Fruit fly (Drosophila melanogaster) whole organism, embryonic: ENCODE measurements around the gene Orp8.

Experiments
- ATbp ChIP-seq: fragments of 200-800 bp; sonication (Bioruptor generic); optimal IDR thresholded peaks from 2 replicates; lab custom pipeline; 2017; ENCODE audit warnings: missing biosample characterization, mild to moderate bottlenecking, missing genetic modification characterization, missing genetic modification reagents
- Atf-2 ChIP-seq: fragments of 200-800 bp; sonication (Bioruptor generic); optimal IDR thresholded peaks from 2 replicates; lab custom pipeline; 2016; ENCODE audit warnings: missing biosample characterization, missing genetic modification characterization
- Atf3 ChIP-seq: fragments of 200-800 bp; sonication (Bioruptor generic); optimal IDR thresholded peaks from 3 replicates; lab custom pipeline; 2016; ENCODE audit warnings: missing biosample characterization, missing genetic modification characterization
- Bgb ChIP-seq: fragments of 200-800 bp; sonication (Bioruptor generic); IDR thresholded peaks from 2 replicates; pipeline ENCODE4 v1.3.6; 2022; ENCODE audit warnings: missing biosample characterization, missing genetic modification characterization; ENCODE audit not compliant: partially characterized antibody
- CG10959 ChIP-seq: fragments of 200-800 bp; sonication (Bioruptor generic); IDR thresholded peaks from 2 replicates; pipeline ENCODE4 v1.3.6; 2022; ENCODE audit warnings: missing biosample characterization, missing genetic modification characterization
- CG11085 ChIP-seq: fragments of 200-800 bp; sonication (Bioruptor generic); IDR thresholded peaks from 2 replicates; pipeline ENCODE4 v1.3.6; 2022; ENCODE audit warnings: missing biosample characterization, missing genetic modification characterization
- CG12744 ChIP-seq: fragments of 200-800 bp; sonication (Bioruptor generic); optimal IDR thresholded peaks from 2 replicates; lab custom pipeline; 2016; ENCODE audit warnings: missing biosample characterization, missing genetic modification characterization
- CG12769 ChIP-seq: fragments of 200-800 bp; sonication (Bioruptor generic); optimal IDR thresholded peaks from 2 replicates; lab custom pipeline; 2019; ENCODE audit warnings: missing biosample characterization, mild to moderate bottlenecking, missing genetic modification characterization, moderate library complexity
- CG14441 ChIP-seq: fragments of 200-800 bp; sonication (Bioruptor generic); IDR thresholded peaks from 2 replicates; pipeline ENCODE4 v1.3.6; 2022; ENCODE audit warnings: missing biosample characterization, missing genetic modification characterization
- CG1647 ChIP-seq: fragments of 200-800 bp; sonication (Bioruptor generic); optimal IDR thresholded peaks from 3 replicates; lab custom pipeline; 2016; ENCODE audit warnings: missing biosample characterization, missing genetic modification characterization
- CG17385 ChIP-seq: fragments of 200-800 bp; sonication (Bioruptor generic); optimal IDR thresholded peaks from 3 replicates; lab custom pipeline; 2018; ENCODE audit warnings: missing biosample characterization, mild to moderate bottlenecking, missing genetic modification characterization
- CG31441 ChIP-seq: fragments of 200-800 bp; sonication (Bioruptor generic); IDR thresholded peaks from 2 replicates; pipeline ENCODE4 v1.3.6; 2022; ENCODE audit warnings: missing biosample characterization, missing genetic modification characterization
- CG3838 ChIP-seq: fragments of 200-800 bp; sonication (Bioruptor generic); optimal IDR thresholded peaks from 3 replicates; lab custom pipeline; 2016; ENCODE audit warnings: missing biosample characterization, missing genetic modification characterization
- CG4282 ChIP-seq: fragments of 200-800 bp; sonication (Bioruptor generic); optimal IDR thresholded peaks from 2 replicates; lab custom pipeline; 2016; ENCODE audit warnings: missing biosample characterization, missing genetic modification characterization
- CG4404 ChIP-seq: fragments of 200-800 bp; sonication (Bioruptor generic); IDR thresholded peaks from 2 replicates; pipeline ENCODE4 v1.3.6; 2022; ENCODE audit warnings: missing biosample characterization, missing genetic modification characterization
- CG4424 ChIP-seq: fragments of 200-800 bp; sonication (Bioruptor generic); optimal IDR thresholded peaks from 3 replicates; lab custom pipeline; 2016; ENCODE audit warnings: missing biosample characterization, missing genetic modification characterization
- CG6854 ChIP-seq: fragments of 200-800 bp; sonication (Bioruptor generic); optimal IDR thresholded peaks from 3 replicates; lab custom pipeline; 2017; ENCODE audit warnings: missing biosample characterization, mild to moderate bottlenecking, missing genetic modification characterization
- CG9437 ChIP-seq: fragments of 200-800 bp; sonication (Bioruptor generic); optimal IDR thresholded peaks from 2 replicates; lab custom pipeline; 2018; ENCODE audit warnings: missing biosample characterization, mild to moderate bottlenecking, missing genetic modification characterization
- CG9817 ChIP-seq: fragments of 200-800 bp; sonication (Bioruptor generic); optimal IDR thresholded peaks from 2 replicates; lab custom pipeline; 2018; ENCODE audit warnings: missing biosample characterization, mild to moderate bottlenecking, missing genetic modification characterization, moderate library complexity
- Camta ChIP-seq: fragments of 200-800 bp; sonication (Bioruptor generic); optimal IDR thresholded peaks from 2 replicates; lab custom pipeline; 2016; ENCODE audit warnings: missing biosample characterization, missing genetic modification characterization
- Dref ChIP-seq: fragments of 200-800 bp; sonication (Bioruptor generic); IDR thresholded peaks from 2 replicates; pipeline ENCODE4 v1.3.6; 2022; ENCODE audit warnings: missing biosample characterization, missing genetic modification characterization
- Hr39 ChIP-seq: fragments of >200 bp; optimal IDR thresholded peaks from 2 replicates; lab custom pipeline; 2017
- Hr78 ChIP-seq, 2 experiments: fragments of 200-800 bp in 1 of 2; fragments of >200 bp in 1 of 2; sonication (Bioruptor generic) in 1 of 2; optimal IDR thresholded peaks; 2 replicates each; lab custom pipeline; 2017 to 2019; ENCODE audit warnings: missing biosample characterization in 2 of 2, missing genetic modification characterization in 2 of 2, mild to moderate bottlenecking in 1 of 2, moderate library complexity in 1 of 2
- Kr ChIP-seq: fragments of 200-800 bp; sonication (Bioruptor generic); optimal IDR thresholded peaks from 2 replicates; lab custom pipeline; 2017; ENCODE audit warnings: missing biosample characterization, mild to moderate bottlenecking, missing genetic modification characterization
- Lpt ChIP-seq: fragments of >200 bp; optimal IDR thresholded peaks from 2 replicates; lab custom pipeline; 2018; ENCODE audit warnings: missing biosample characterization, missing genetic modification characterization
- MESR4 ChIP-seq: fragments of 200-800 bp; sonication (Bioruptor generic); optimal IDR thresholded peaks from 2 replicates; lab custom pipeline; 2018; ENCODE audit warnings: missing biosample characterization, mild to moderate bottlenecking, missing genetic modification characterization, moderate library complexity
- Med ChIP-seq: fragments of 200-800 bp; sonication (Bioruptor generic); peaks from one replicate; lab custom pipeline; 2016; ENCODE audit warnings: missing biosample characterization, missing genetic modification characterization, mild to moderate bottlenecking, inconsistent platforms, moderate library complexity
- NK7.1 ChIP-seq: fragments of 200-800 bp; sonication (Bioruptor generic); optimal IDR thresholded peaks from 3 replicates; lab custom pipeline; 2016; ENCODE audit warnings: missing biosample characterization, missing genetic modification characterization
- NfI ChIP-seq: fragments of 200-800 bp; sonication (Bioruptor generic); optimal IDR thresholded peaks from 3 replicates; lab custom pipeline; 2018; ENCODE audit warnings: missing biosample characterization, mild to moderate bottlenecking, missing genetic modification characterization, moderate library complexity
- Usf ChIP-seq: fragments of 200-800 bp; sonication (Bioruptor generic); optimal IDR thresholded peaks from 2 replicates; lab custom pipeline; 2017; ENCODE audit warnings: missing genotype, missing biosample characterization, missing genetic modification characterization
- az2 ChIP-seq: fragments of 200-800 bp; sonication (Bioruptor generic); optimal IDR thresholded peaks from 3 replicates; lab custom pipeline; 2016; ENCODE audit warnings: missing biosample characterization, missing genetic modification characterization
- chif ChIP-seq, 2 experiments: fragments of 200-800 bp; sonication (Bioruptor generic); optimal IDR thresholded peaks; 3 replicates each; lab custom pipeline; 2016; ENCODE audit warnings: missing biosample characterization in 2 of 2, missing genetic modification characterization in 2 of 2
- cwo ChIP-seq: fragments of 200-800 bp; sonication (Bioruptor generic); optimal IDR thresholded peaks from 3 replicates; lab custom pipeline; 2017; ENCODE audit warnings: missing biosample characterization, missing genetic modification characterization, mild to moderate bottlenecking, moderate library complexity, missing genetic modification reagents
- dm ChIP-seq: fragments of 200-800 bp; sonication (Bioruptor generic); optimal IDR thresholded peaks from 3 replicates; lab custom pipeline; 2016; ENCODE audit warnings: missing biosample characterization, missing genetic modification characterization
- emc ChIP-seq: fragments of 200-800 bp; sonication (Bioruptor generic); optimal IDR thresholded peaks from 2 replicates; lab custom pipeline; 2016; ENCODE audit warnings: missing biosample characterization, missing genetic modification characterization
- eyg ChIP-seq: fragments of 200-800 bp; sonication (Bioruptor generic); optimal IDR thresholded peaks from 3 replicates; lab custom pipeline; 2016; ENCODE audit warnings: missing biosample characterization, missing genetic modification characterization
- ftz-f1 ChIP-seq: fragments of 200-800 bp; sonication (Bioruptor generic); optimal IDR thresholded peaks from 2 replicates; lab custom pipeline; 2016; ENCODE audit warnings: missing biosample characterization, missing genetic modification characterization
- gcm2 ChIP-seq: fragments of 200-800 bp; sonication (Bioruptor generic); optimal IDR thresholded peaks from 2 replicates; lab custom pipeline; 2016; ENCODE audit warnings: missing biosample characterization, missing genetic modification characterization
- gfzf ChIP-seq: fragments of 200-800 bp; sonication (Bioruptor generic); optimal IDR thresholded peaks from 2 replicates; lab custom pipeline; 2016; ENCODE audit warnings: missing biosample characterization, mild to moderate bottlenecking, missing genetic modification characterization, moderate library complexity
- insv ChIP-seq, 2 experiments: fragments of 200-800 bp; sonication (Bioruptor generic); optimal IDR thresholded peaks; 3 replicates each; lab custom pipeline; 2016 to 2018; ENCODE audit warnings: missing biosample characterization in 2 of 2, missing genetic modification characterization in 2 of 2
- lilli ChIP-seq: fragments of 200-800 bp; sonication (Bioruptor generic); optimal IDR thresholded peaks from 3 replicates; lab custom pipeline; 2016; ENCODE audit warnings: missing biosample characterization, missing genetic modification characterization
- luna ChIP-seq: fragments of 200-800 bp; sonication (Bioruptor generic); optimal IDR thresholded peaks from 2 replicates; lab custom pipeline; 2016; ENCODE audit warnings: missing biosample characterization, missing genetic modification characterization
- otp ChIP-seq: fragments of 200-800 bp; sonication (Bioruptor generic); IDR thresholded peaks from 3 replicates; pipeline ENCODE4, ENCODE4 v1.3.6; 2022; ENCODE audit warnings: missing biosample characterization, missing genetic modification characterization
- pros ChIP-seq: fragments of 200-800 bp; sonication (Bioruptor generic); optimal IDR thresholded peaks from 3 replicates; lab custom pipeline; 2019; ENCODE audit warnings: missing biosample characterization, mild to moderate bottlenecking, missing genetic modification characterization, moderate library complexity
- ranshi ChIP-seq: fragments of 200-800 bp; sonication (Bioruptor generic); IDR thresholded peaks from 2 replicates; pipeline ENCODE4 v1.3.6; 2022; ENCODE audit warnings: missing biosample characterization, missing genetic modification characterization
- rib ChIP-seq: fragments of 200-800 bp; sonication (Bioruptor generic); IDR thresholded peaks from 2 replicates; pipeline ENCODE4 v1.3.6; 2022; ENCODE audit warnings: missing biosample characterization, missing genetic modification characterization
- sim ChIP-seq: fragments of 200-800 bp; sonication (Bioruptor generic); IDR thresholded peaks from 2 replicates; pipeline ENCODE4 v1.3.6; 2022; ENCODE audit warnings: missing biosample characterization, missing genetic modification characterization
- sqz ChIP-seq: fragments of 200-800 bp; sonication (Bioruptor generic); optimal IDR thresholded peaks from 3 replicates; lab custom pipeline; 2018; ENCODE audit warnings: missing biosample characterization, mild to moderate bottlenecking, missing genetic modification characterization
- ssp ChIP-seq: fragments of 200-800 bp; sonication (Bioruptor generic); IDR thresholded peaks from 2 replicates; pipeline ENCODE4 v1.3.6; 2022; ENCODE audit warnings: missing biosample characterization, missing genetic modification characterization
- trem ChIP-seq: fragments of 200-800 bp; optimal IDR thresholded peaks from 3 replicates; lab custom pipeline; 2019; ENCODE audit warnings: missing biosample characterization, mild to moderate bottlenecking, missing genetic modification characterization, moderate library complexity
- usp ChIP-seq: fragments of >200 bp; optimal IDR thresholded peaks from 2 replicates; lab custom pipeline; 2017; ENCODE audit warnings: missing biosample characterization, missing genetic modification characterization

The Orp8 gene

DNA sequence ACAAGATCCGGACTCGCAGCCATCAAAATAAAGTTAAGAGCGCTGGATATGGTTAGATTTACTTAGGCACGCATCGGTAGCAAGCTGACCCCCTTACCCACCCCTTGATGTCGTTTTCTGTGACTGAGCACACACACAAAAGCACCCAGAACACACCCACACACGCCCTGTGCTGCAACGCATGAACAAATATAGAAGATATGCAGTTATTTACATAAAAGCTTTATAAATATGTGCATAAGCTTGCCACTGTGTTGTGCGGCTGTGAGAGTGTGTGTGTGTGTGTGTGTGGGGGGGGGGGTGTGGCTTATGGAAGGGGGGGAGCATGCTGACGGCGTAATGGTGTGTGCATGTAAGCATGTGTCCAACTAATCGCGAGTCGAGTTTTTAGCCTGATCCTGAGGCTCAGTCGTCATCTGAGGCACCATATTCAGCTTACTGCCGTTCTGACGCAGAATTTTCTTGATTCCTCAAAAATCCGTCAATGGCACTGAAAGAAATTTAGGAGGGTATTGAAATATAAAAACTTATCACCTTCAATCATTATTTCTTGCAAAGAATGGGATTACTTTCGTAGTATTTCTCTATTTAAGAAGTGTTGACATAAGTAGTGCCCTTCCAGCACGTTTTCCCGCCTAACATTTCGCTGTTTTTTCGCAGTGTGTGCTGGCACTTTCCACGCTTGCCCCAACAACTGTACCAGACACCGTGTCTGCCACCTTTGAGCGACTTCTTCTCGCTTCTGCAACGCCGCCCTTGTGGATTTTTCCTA is 23.3 kb upstream of the Orp8 start (continued):
- TF ChIP-seq gfzf (GFP tag; lab: Kevin White, UChicago) = no peak
- peak; percentile 19 for TF ChIP-seq Atf3 (GFP tag; lab: Kevin White, UChicago)
- TF ChIP-seq Hr78 (GFP tag; optimal IDR thresholded peaks at IDR 0.05; lab: Kevin White, UChicago) = peak in 1 of 2 experiments; percentile 43
- peak; percentile 47 for TF ChIP-seq NK7.1 (GFP tag; lab: Kevin White, UChicago)
- no peak for TF ChIP-seq Lpt (GFP tag; lab: Kevin White, UChicago)
- TF ChIP-seq Camta (GFP tag; lab: Kevin White, UChicago) = no peak
- TF ChIP-seq eyg (GFP tag; lab: Kevin White, UChicago) = peak; percentile 36
- TF ChIP-seq ssp (GFP tag; lab: Robert Waterston, UW) = 0 out of 2 replicates have a peak, but pooled peaks have one; percentile 18
- no peak for TF ChIP-seq Usf (GFP tag; lab: Kevin White, UChicago)
- TF ChIP-seq dm (GFP tag; lab: Kevin White, UChicago) = peak; percentile 30
- no peak for TF ChIP-seq Dref
- TF ChIP-seq ATbp = peak; percentile 98
- no peak for TF ChIP-seq sim (GFP tag; lab: Robert Waterston, UW)
- TF ChIP-seq Hr39 (lab: Kevin White, UChicago) = no peak
- TF ChIP-seq CG10959 (GFP tag; lab: Robert Waterston, UW) = peak; percentile 64
- 0 out of 2 replicates have a peak, but pooled peaks have one; percentile 7 for TF ChIP-seq CG14441 (GFP tag; lab: Robert Waterston, UW)
- TF ChIP-seq insv (GFP tag; optimal IDR thresholded peaks at IDR 0.05; lab: Kevin White, UChicago) = no peak
- no peak for TF ChIP-seq CG4404 (GFP tag; lab: Robert Waterston, UW)
- TF ChIP-seq CG17385 = peak; percentile 35
- TF ChIP-seq CG12769 (tag; lab: Kevin White, UChicago) = peak; percentile 1
- no peak for TF ChIP-seq luna (GFP tag; lab: Kevin White, UChicago)
- TF ChIP-seq CG4282 = no peak
- TF ChIP-seq CG9437 (GFP tag; lab: Kevin White, UChicago) = no peak
- peak; percentile 55 for TF ChIP-seq sqz (GFP tag; lab: Kevin White, UChicago)
- no peak for TF ChIP-seq lilli (GFP tag; lab: Kevin White, UChicago)
- peak; percentile 85 for TF ChIP-seq otp (GFP tag; lab: Robert Waterston, UW)
- TF ChIP-seq cwo (GFP tag; lab: Kevin White, UChicago) = no peak
- TF ChIP-seq CG12744 (GFP tag; lab: Kevin White, UChicago) = no peak
- no peak for TF ChIP-seq CG11085
- TF ChIP-seq usp (GFP tag; lab: Kevin White, UChicago) = no peak
- no peak for TF ChIP-seq emc (GFP tag; lab: Kevin White, UChicago)
- TF ChIP-seq Kr (GFP tag; lab: Kevin White, UChicago) = no peak
- TF ChIP-seq Atf-2 (GFP tag; lab: Kevin White, UChicago) = no peak
- no peak for TF ChIP-seq trem (tag; lab: Kevin White, UChicago)
- TF ChIP-seq CG3838 (GFP tag; lab: Kevin White, UChicago) = peak; percentile 28
- TF ChIP-seq gcm2 (GFP tag; lab: Kevin White, UChicago) = no peak
- TF ChIP-seq ftz-f1 (GFP tag; lab: Kevin White, UChicago) = no peak
- TF ChIP-seq Med = peak; percentile 92
- peak; percentile 35 for TF ChIP-seq CG9817 (tag; lab: Kevin White, UChicago)
- TF ChIP-seq CG4424 (GFP tag; lab: Kevin White, UChicago) = peak; percentile 29
- no peak for TF ChIP-seq pros (GFP tag; lab: Kevin White, UChicago)
- TF ChIP-seq Bgb (GFP tag; lab: Robert Waterston, UW) = no peak
- peak; percentile 21; the same call in 1 of the 2 replicates for TF ChIP-seq CG31441 (GFP tag; lab: Robert Waterston, UW)
- TF ChIP-seq ranshi (GFP tag; lab: Robert Waterston, UW) = peak; percentile 41; the same call in 1 of the 2 replicates
- TF ChIP-seq MESR4 (GFP tag; lab: Kevin White, UChicago) = no peak
- no peak for TF ChIP-seq az2 (GFP tag; lab: Kevin White, UChicago)
- no peak for TF ChIP-seq NfI (GFP tag; lab: Kevin White, UChicago)
- TF ChIP-seq CG1647 (GFP tag; lab: Kevin White, UChicago) = peak; percentile 75
- peak; percentile 57 to 67 for TF ChIP-seq chif (GFP tag; optimal IDR thresholded peaks at IDR 0.05; lab: Kevin White, UChicago)
- TF ChIP-seq rib (GFP tag; lab: Robert Waterston, UW) = no peak
- no peak for TF ChIP-seq CG6854 (GFP tag; lab: Kevin White, UChicago)
